Fruit fly (Drosophila melanogaster) whole organism, embryonic: ENCODE results near the gene CG11342.
A peak's percentile ranks its signal among the peaks of the same experiment; 100 is the strongest.

Experiments
- Atf-2 ChIP-seq: fragments of 200-800 bp; sonication (Bioruptor generic); optimal IDR thresholded peaks from 2 replicates; lab custom pipeline; 2016; ENCODE audit warnings: missing biosample characterization, missing genetic modification characterization
- B-H1 ChIP-seq: fragments of 200-800 bp; sonication (Bioruptor generic); IDR thresholded peaks from 3 replicates; pipeline ENCODE4 v1.3.6; 2022; ENCODE audit warnings: missing biosample characterization, missing genetic modification characterization
- BEAF-32 ChIP-seq: fragments of 200-800 bp; sonication (Bioruptor generic); optimal IDR thresholded peaks from 3 replicates; lab custom pipeline; 2017; ENCODE audit warnings: missing biosample characterization, missing genetic modification characterization, mild to moderate bottlenecking, moderate library complexity, missing genetic modification reagents
- Bdp1 ChIP-seq: fragments of 200-800 bp; sonication (Bioruptor generic); optimal IDR thresholded peaks from 3 replicates; lab custom pipeline; 2016; ENCODE audit warnings: missing biosample characterization, missing genetic modification characterization
- CG10267 ChIP-seq: fragments of 200-800 bp; sonication (Bioruptor generic); optimal IDR thresholded peaks from 2 replicates; lab custom pipeline; 2018; ENCODE audit warnings: missing biosample characterization, mild to moderate bottlenecking, missing genetic modification characterization, moderate library complexity
- CG11085 ChIP-seq: fragments of 200-800 bp; sonication (Bioruptor generic); IDR thresholded peaks from 2 replicates; pipeline ENCODE4 v1.3.6; 2022; ENCODE audit warnings: missing biosample characterization, missing genetic modification characterization
- CG11504 ChIP-seq: fragments of 200-800 bp; sonication (Bioruptor generic); optimal IDR thresholded peaks from 3 replicates; lab custom pipeline; 2019; ENCODE audit warnings: missing biosample characterization, mild to moderate bottlenecking, missing genetic modification characterization, moderate library complexity
- CG11560 ChIP-seq: fragments of 200-800 bp; sonication (Bioruptor generic); IDR thresholded peaks from 3 replicates; pipeline ENCODE4 v1.3.6; 2022; ENCODE audit warnings: missing biosample characterization, missing genetic modification characterization
- CG1233 ChIP-seq: fragments of 200-800 bp; sonication (Bioruptor generic); optimal IDR thresholded peaks from 4 replicates; lab custom pipeline; 2018; ENCODE audit warnings: missing biosample characterization, mild to moderate bottlenecking, missing genetic modification characterization
- CG14965 ChIP-seq: fragments of 200-800 bp; sonication (Bioruptor generic); optimal IDR thresholded peaks from 2 replicates; lab custom pipeline; 2016; ENCODE audit warnings: missing biosample characterization, missing genetic modification characterization, borderline replicate concordance
- CG15011 ChIP-seq: fragments of 200-800 bp; sonication (Bioruptor generic); optimal IDR thresholded peaks from 3 replicates; lab custom pipeline; 2018; ENCODE audit warnings: missing biosample characterization, mild to moderate bottlenecking, missing genetic modification characterization
- CG16815 ChIP-seq: fragments of 200-800 bp; sonication (Bioruptor generic); optimal IDR thresholded peaks from 3 replicates; lab custom pipeline; 2017; ENCODE audit warnings: missing biosample characterization, mild to moderate bottlenecking, missing genetic modification characterization
- CG17829 ChIP-seq: fragments of 200-800 bp; optimal IDR thresholded peaks from 2 replicates; lab custom pipeline; 2019; ENCODE audit warnings: missing biosample characterization, mild to moderate bottlenecking, missing genetic modification characterization, moderate library complexity
- CG30020 ChIP-seq: fragments of 200-800 bp; optimal IDR thresholded peaks from 2 replicates; lab custom pipeline; 2019; ENCODE audit warnings: missing biosample characterization, mild to moderate bottlenecking, missing genetic modification characterization, moderate library complexity
- CG30431 ChIP-seq: fragments of 200-800 bp; sonication (Bioruptor generic); optimal IDR thresholded peaks from 2 replicates; lab custom pipeline; 2017; ENCODE audit warnings: missing biosample characterization, missing genetic modification characterization
- CG3838 ChIP-seq: fragments of 200-800 bp; sonication (Bioruptor generic); optimal IDR thresholded peaks from 3 replicates; lab custom pipeline; 2016; ENCODE audit warnings: missing biosample characterization, missing genetic modification characterization
- CG4328 ChIP-seq: fragments of 200-800 bp; sonication (Bioruptor generic); optimal IDR thresholded peaks from 3 replicates; lab custom pipeline; 2017; ENCODE audit warnings: missing biosample characterization, missing genetic modification reagents, missing genetic modification characterization
- CG7928 ChIP-seq: fragments of 200-800 bp; sonication (Bioruptor generic); optimal IDR thresholded peaks from 2 replicates; lab custom pipeline; 2017; ENCODE audit warnings: missing biosample characterization, mild to moderate bottlenecking, missing genetic modification characterization
- CTCF ChIP-seq: fragments of 200-800 bp; sonication (Bioruptor generic); optimal IDR thresholded peaks from 2 replicates; lab custom pipeline; 2017; ENCODE audit warnings: missing biosample characterization, mild to moderate bottlenecking, missing genetic modification characterization, moderate library complexity
- Camta ChIP-seq: fragments of 200-800 bp; sonication (Bioruptor generic); optimal IDR thresholded peaks from 2 replicates; lab custom pipeline; 2016; ENCODE audit warnings: missing biosample characterization, missing genetic modification characterization
- D19B ChIP-seq: fragments of 200-800 bp; sonication (Bioruptor generic); optimal IDR thresholded peaks from 2 replicates; lab custom pipeline; 2017; ENCODE audit warnings: missing biosample characterization, mild to moderate bottlenecking, missing genetic modification characterization
- Dip3 ChIP-seq: fragments of 200-800 bp; sonication (Bioruptor generic); optimal IDR thresholded peaks from 3 replicates; lab custom pipeline; 2016; ENCODE audit warnings: missing biosample characterization, missing genetic modification characterization
- E2f1 ChIP-seq: fragments of 200-800 bp; sonication (Bioruptor generic); IDR thresholded peaks from 2 replicates; pipeline ENCODE4 v1.3.6; 2022; ENCODE audit warnings: missing biosample characterization, missing genetic modification characterization
- Fer1 ChIP-seq: fragments of 200-800 bp; sonication (Bioruptor generic); optimal IDR thresholded peaks from 2 replicates; lab custom pipeline; 2017; ENCODE audit warnings: missing biosample characterization, mild to moderate bottlenecking, missing genetic modification characterization
- HLHmδ ChIP-seq: fragments of 200-800 bp; sonication (Bioruptor generic); optimal IDR thresholded peaks from 2 replicates; lab custom pipeline; 2018; ENCODE audit warnings: missing biosample characterization, mild to moderate bottlenecking, missing genetic modification characterization, moderate library complexity
- Lhr ChIP-seq: fragments of 200-800 bp; sonication (Bioruptor generic); optimal IDR thresholded peaks from 3 replicates; lab custom pipeline; 2017; ENCODE audit warnings: mild to moderate bottlenecking, missing biosample characterization, missing genetic modification reagents, missing genetic modification characterization
- NFAT ChIP-seq: fragments of 200-800 bp; sonication (Bioruptor generic); IDR thresholded peaks from 2 replicates; pipeline ENCODE4 v1.3.6; 2022; ENCODE audit warnings: missing biosample characterization, missing genetic modification characterization
- Oli ChIP-seq: fragments of 200-800 bp; sonication (Bioruptor generic); optimal IDR thresholded peaks from 2 replicates; lab custom pipeline; 2018; ENCODE audit warnings: missing biosample characterization, mild to moderate bottlenecking, missing genetic modification characterization, moderate library complexity
- Sox100B ChIP-seq: fragments of 200-800 bp; sonication (Bioruptor generic); optimal IDR thresholded peaks from 3 replicates; lab custom pipeline; 2018; ENCODE audit warnings: missing biosample characterization, mild to moderate bottlenecking, missing genetic modification characterization
- aop ChIP-seq: fragments of 200-800 bp; sonication (Bioruptor generic); IDR thresholded peaks from 2 replicates; pipeline ENCODE4 v1.3.6; 2022; ENCODE audit warnings: missing biosample characterization, missing genetic modification characterization
- az2 ChIP-seq: fragments of 200-800 bp; sonication (Bioruptor generic); optimal IDR thresholded peaks from 3 replicates; lab custom pipeline; 2016; ENCODE audit warnings: missing biosample characterization, missing genetic modification characterization
- bbx ChIP-seq: fragments of 200-800 bp; sonication (Bioruptor generic); IDR thresholded peaks from 2 replicates; pipeline ENCODE4 v1.3.6; 2022; ENCODE audit warnings: missing biosample characterization, missing genetic modification characterization; ENCODE audit not compliant: partially characterized antibody
- chif ChIP-seq, 2 experiments: fragments of 200-800 bp; sonication (Bioruptor generic); optimal IDR thresholded peaks; 3 replicates each; lab custom pipeline; 2016; ENCODE audit warnings: missing biosample characterization in 2 of 2, missing genetic modification characterization in 2 of 2
- crol ChIP-seq: fragments of 200-800 bp; sonication (Bioruptor generic); IDR thresholded peaks from 2 replicates; pipeline ENCODE4 v1.3.6; 2022; ENCODE audit warnings: missing biosample characterization, missing genetic modification characterization
- fd102C ChIP-seq: fragments of 200-800 bp; sonication (Bioruptor generic); optimal IDR thresholded peaks from 2 replicates; lab custom pipeline; 2018; ENCODE audit warnings: missing biosample characterization, mild to moderate bottlenecking, missing genetic modification characterization, moderate library complexity
- kah ChIP-seq: fragments of 200-800 bp; sonication (Bioruptor generic); optimal IDR thresholded peaks from 2 replicates; lab custom pipeline; 2018; ENCODE audit warnings: missing biosample characterization, mild to moderate bottlenecking, missing genetic modification characterization
- lmd ChIP-seq: fragments of 200-800 bp; sonication (Bioruptor generic); IDR thresholded peaks from 2 replicates; pipeline ENCODE4 v1.3.6; 2022; ENCODE audit warnings: missing biosample characterization, missing genetic modification characterization
- maf-S ChIP-seq: fragments of 200-800 bp; sonication (Bioruptor generic); optimal IDR thresholded peaks from 2 replicates; lab custom pipeline; 2016; ENCODE audit warnings: missing biosample characterization, missing genetic modification characterization
- p53 ChIP-seq: fragments of 200-800 bp; sonication (Bioruptor generic); optimal IDR thresholded peaks from 2 replicates; lab custom pipeline; 2016; ENCODE audit warnings: missing biosample characterization, missing genetic modification characterization
- peb ChIP-seq: fragments of 200-800 bp; sonication (Bioruptor generic); IDR thresholded peaks from 2 replicates; pipeline ENCODE4 v1.3.6; 2022; ENCODE audit warnings: missing biosample characterization, missing genetic modification characterization
- run ChIP-seq: fragments of 200-800 bp; sonication (Bioruptor generic); optimal IDR thresholded peaks from 3 replicates; lab custom pipeline; 2018; ENCODE audit warnings: missing biosample characterization, mild to moderate bottlenecking, missing genetic modification characterization
- salm ChIP-seq: fragments of 200-800 bp; sonication (Bioruptor generic); optimal IDR thresholded peaks from 2 replicates; lab custom pipeline; 2018; ENCODE audit warnings: missing biosample characterization, mild to moderate bottlenecking, missing genetic modification characterization
- sens ChIP-seq: fragments of 200-800 bp; sonication (Bioruptor generic); peaks from one replicate; lab custom pipeline; 2016; ENCODE audit warnings: missing biosample characterization, missing genetic modification characterization
- shn ChIP-seq: fragments of 200-800 bp; sonication (Bioruptor generic); optimal IDR thresholded peaks from 3 replicates; lab custom pipeline; 2016; ENCODE audit warnings: missing biosample characterization, missing genetic modification characterization
- slou ChIP-seq: fragments of 200-800 bp; sonication (Bioruptor generic); optimal IDR thresholded peaks from 3 replicates; lab custom pipeline; 2016; ENCODE audit warnings: missing biosample characterization, missing genetic modification characterization
- stc ChIP-seq: fragments of 200-800 bp; sonication (Bioruptor generic); IDR thresholded peaks from 2 replicates; pipeline ENCODE4 v1.3.6; 2022; ENCODE audit warnings: missing biosample characterization, missing genetic modification characterization
- tap ChIP-seq: fragments of 200-800 bp; optimal IDR thresholded peaks from 3 replicates; lab custom pipeline; 2019; ENCODE audit warnings: missing biosample characterization, mild to moderate bottlenecking, missing genetic modification characterization, moderate library complexity
- tin ChIP-seq: fragments of 200-800 bp; sonication (Bioruptor generic); optimal IDR thresholded peaks from 3 replicates; lab custom pipeline; 2016; ENCODE audit warnings: missing biosample characterization, missing genetic modification characterization
- tup ChIP-seq: fragments of 200-800 bp; sonication (Bioruptor generic); optimal IDR thresholded peaks from 2 replicates; lab custom pipeline; 2016; ENCODE audit warnings: missing biosample characterization, mild to moderate bottlenecking, missing genetic modification characterization, moderate library complexity
- unc-4 ChIP-seq: fragments of 200-800 bp; sonication (Bioruptor generic); IDR thresholded peaks from 2 replicates; pipeline ENCODE4 v1.3.6; 2022; ENCODE audit warnings: missing biosample characterization, missing genetic modification characterization; ENCODE audit not compliant: partially characterized antibody
- wor ChIP-seq: fragments of 200-800 bp; sonication (Bioruptor generic); IDR thresholded peaks from 2 replicates; pipeline ENCODE4 v1.3.6; 2022; ENCODE audit warnings: missing biosample characterization, missing genetic modification characterization
- zfh2 ChIP-seq: fragments of 200-800 bp; sonication (Bioruptor generic); optimal IDR thresholded peaks from 2 replicates; lab custom pipeline; 2016; ENCODE audit warnings: missing biosample characterization, missing genetic modification characterization

CG11342 gene

dm6 chr3L:4354898-4355627, 12.2 kb downstream of the CG11342 start (continued):
- TF ChIP-seq fd102C (no peak), slou (GFP tag; lab: Kevin White, UChicago) (no peak), NFAT (GFP tag; lab: Robert Waterston, UW) (no peak), bbx (GFP tag; lab: Robert Waterston, UW) (no peak), salm (tag; lab: Kevin White, UChicago) (no peak), crol (GFP tag; lab: Robert Waterston, UW) (no peak), D19B (no peak), HLHmδ (GFP tag; lab: Kevin White, UChicago) (no peak), CG1233 (no peak), CG15011 (GFP tag; lab: Kevin White, UChicago) (no peak), Bdp1 (GFP tag; lab: Kevin White, UChicago) (no peak), chif (GFP tag; optimal IDR thresholded peaks at IDR 0.05; lab: Kevin White, UChicago) (no peak), B-H1 (GFP tag; lab: Robert Waterston, UW) (no peak), CG14965 (GFP tag; lab: Kevin White, UChicago) (no peak), Atf-2 (GFP tag; lab: Kevin White, UChicago) (no peak), CG10267 (peak; percentile 10), Lhr (GFP tag; lab: Kevin White, UChicago) (no peak), unc-4 (no peak), shn (GFP tag; lab: Kevin White, UChicago) (no peak), sens (GFP tag; lab: Kevin White, UChicago) (peak; percentile 80), wor (GFP tag; lab: Robert Waterston, UW) (no peak), CG17829 (tag; lab: Kevin White, UChicago) (peak; percentile 41), Camta (GFP tag; lab: Kevin White, UChicago) (no peak), stc (no peak), CG16815 (GFP tag; lab: Kevin White, UChicago) (no peak), Fer1 (no peak), E2f1 (GFP tag; lab: Robert Waterston, UW) (no peak), lmd (GFP tag; lab: Robert Waterston, UW) (no peak), az2 (peak; percentile 8), CG30020 (tag; lab: Kevin White, UChicago) (no peak), peb (no peak), kah (GFP tag; lab: Kevin White, UChicago) (no peak), CG30431 (no peak), Dip3 (GFP tag; lab: Kevin White, UChicago) (no peak), run (tag; lab: Kevin White, UChicago) (no peak), p53 (GFP tag; lab: Kevin White, UChicago) (no peak), CG11085 (GFP tag; lab: Robert Waterston, UW) (no peak), CTCF (GFP tag; lab: Kevin White, UChicago) (no peak), zfh2 (no peak), BEAF-32 (GFP tag; lab: Kevin White, UChicago) (no peak), Sox100B (GFP tag; lab: Kevin White, UChicago) (peak; percentile 54), CG3838 (GFP tag; lab: Kevin White, UChicago) (no peak), tap (tag; lab: Kevin White, UChicago) (no peak), CG11560 (tag; lab: Robert Waterston, UW) (no peak), CG11504 (tag; lab: Kevin White, UChicago) (peak; percentile 64), CG4328 (no peak), maf-S (GFP tag; lab: Kevin White, UChicago) (no peak), tup (no peak), CG7928 (GFP tag; lab: Kevin White, UChicago) (no peak), Oli (tag; lab: Kevin White, UChicago) (peak; percentile 41), aop (GFP tag; lab: Robert Waterston, UW) (no peak), tin (GFP tag; lab: Kevin White, UChicago) (no peak)
